Fruit fly (Drosophila melanogaster) whole organism: ENCODE data around the gene Or74a.

Experiments used
- CG8478 ChIP-seq: fragments of >200 bp; optimal IDR thresholded peaks from 2 replicates; lab custom pipeline; 2018; ENCODE audit warnings: inconsistent platforms
- Dll ChIP-seq: fragments of >200 bp; optimal IDR thresholded peaks from 2 replicates; lab custom pipeline; 2017
- pan ChIP-seq: fragments of >200 bp; optimal IDR thresholded peaks from 2 replicates; lab custom pipeline; 2017
- psq ChIP-seq: fragments of >200 bp; optimal IDR thresholded peaks from 2 replicates; lab custom pipeline; 2017
- usp ChIP-seq: fragments of >200 bp; optimal IDR thresholded peaks from 2 replicates; lab custom pipeline; 2017; ENCODE audit warnings: missing biosample characterization, missing genetic modification characterization, mixed read lengths

- TF ChIP-seq psq, result no peak
- TF ChIP-seq CG8478, result no peak
- no peak for TF ChIP-seq Dll (lab: Kevin White, UChicago)
- no peak for TF ChIP-seq pan
- no peak for TF ChIP-seq usp (GFP tag; lab: Kevin White, UChicago)
Measured at dm6 chr3L:17339756-17340155, 10.8 kb upstream of the Or74a start.
